Worm (Caenorhabditis elegans): ENCODE measurements around the gene hif-1.

DNA sequence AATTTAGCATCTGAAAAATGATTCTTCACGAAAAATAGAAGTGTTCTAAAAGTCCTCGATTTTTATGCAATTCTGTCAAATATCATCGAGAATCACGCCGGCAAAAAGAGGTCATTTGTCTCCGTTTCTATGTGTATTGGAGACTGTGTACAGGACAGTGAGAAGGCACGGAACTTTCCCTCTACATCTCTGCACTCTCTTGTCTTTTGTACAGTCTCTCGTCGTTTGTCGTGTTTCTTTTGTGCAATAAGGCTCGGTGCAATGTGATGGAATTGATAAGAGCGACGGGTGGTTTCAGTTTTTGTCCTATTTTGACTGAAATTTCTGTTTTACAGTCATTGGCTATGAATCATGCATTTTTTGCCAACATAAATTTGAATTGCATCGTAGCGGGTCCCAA lies 51.7 kb downstream of the hif-1 start:
- TF ChIP-seq aly-2 (tag; optimal IDR thresholded peaks at IDR 0.05) (no peak), nhr-11 (tag; optimal IDR thresholded peaks at IDR 0.05) (no peak), lin-13 (GFP tag; optimal IDR thresholded peaks at IDR 0.05) (no peak), skn-1 (tag; optimal IDR thresholded peaks at IDR 0.05) (no peak), nhr-237 (tag; optimal IDR thresholded peaks at IDR 0.05) (no peak), ama-1 (optimal IDR thresholded peaks at IDR 0.05) (no peak), unc-39 (tag; optimal IDR thresholded peaks at IDR 0.05) (no peak), R02D3.7 (tag; optimal IDR thresholded peaks at IDR 0.05) (no peak), egl-27 (tag; optimal IDR thresholded peaks at IDR 0.05) (no peak), ZK546.5 (tag; optimal IDR thresholded peaks at IDR 0.05) (no peak)

All from whole organism, L2 larva.